Worm (Caenorhabditis elegans) whole organism, L4/young adult: ENCODE data around the gene F52H2.1.
A peak's percentile ranks its signal among the peaks of the same experiment; 100 is the strongest.

ENCODE experiments used
- W03F9.2 ChIP-seq: fragments of 150-350 bp; optimal IDR thresholded peaks from 2 replicates; lab custom pipeline; 2014; ENCODE audit warnings: missing biosample characterization, missing genetic modification characterization
- dao-5 ChIP-seq: sonication (generic microtip); optimal IDR thresholded peaks from 2 replicates; lab custom pipeline; 2016; ENCODE audit warnings: missing genotype, missing genetic modification characterization, moderate library complexity, missing compliant biosample characterization
- him-1 ChIP-seq: sonication (generic microtip); optimal IDR thresholded peaks from 2 replicates; lab custom pipeline; 2016; ENCODE audit warnings: missing genotype, missing genetic modification reagents, missing genetic modification characterization, missing compliant biosample characterization

- TF ChIP-seq him-1 (tag; lab: Kevin White, UChicago) (peak; percentile 88), dao-5 (peak; percentile 80), W03F9.2 (peak; percentile 62)
Observed at ce11 chrX:2553433-2553860, 19.5 kb upstream of the F52H2.1 start.
